Worm (Caenorhabditis elegans) whole organism, L4 larva: ENCODE measurements around the gene slc-25A18.1.

ENCODE experiments used
- F44E2.7 ChIP-seq: fragments of 200-800 bp; sonication (Bioruptor generic); IDR thresholded peaks from 2 replicates; pipeline ENCODE4 v2.1.2; 2022; ENCODE audit warnings: missing genetic modification characterization, missing compliant biosample characterization
- Y5F2A.4 ChIP-seq: fragments of 200-800 bp; sonication (Bioruptor generic); optimal IDR thresholded peaks from 2 replicates; lab custom pipeline; 2018; ENCODE audit warnings: mild to moderate bottlenecking, missing genetic modification characterization, missing compliant biosample characterization
- ZK337.2 ChIP-seq: fragments of 200-800 bp; sonication (Bioruptor generic); IDR thresholded peaks from 2 replicates; pipeline ENCODE4 v1.3.6; 2022; ENCODE audit warnings: missing genetic modification reagents, missing genetic modification characterization, missing compliant biosample characterization
- ZK546.5 ChIP-seq, 2 experiments: sonication (generic microtip); optimal IDR thresholded peaks; 2 replicates each; lab custom pipeline; 2017; ENCODE audit warnings: missing biosample characterization in 2 of 2, missing genetic modification characterization in 2 of 2
- aha-1 ChIP-seq: fragments of 150-350 bp; peaks from one replicate; lab custom pipeline; 2014; ENCODE audit warnings: missing biosample characterization, missing genetic modification characterization
- ama-1 ChIP-seq: fragments of 150-350 bp; optimal IDR thresholded peaks from 2 replicates; lab custom pipeline; 2014; ENCODE audit warnings: inconsistent platforms, mixed read lengths
- arid-1 ChIP-seq: fragments of 200-800 bp; sonication (Bioruptor generic); conservative IDR thresholded peaks from 2 replicates; pipeline ENCODE4 v1.3.6; 2022; ENCODE audit warnings: missing genetic modification reagents, missing genetic modification characterization, missing compliant biosample characterization
- attf-4 ChIP-seq: sonication (generic microtip); optimal IDR thresholded peaks from 3 replicates; lab custom pipeline; 2017; ENCODE audit warnings: missing biosample characterization, missing genetic modification characterization
- ceh-32 ChIP-seq: sonication (generic microtip); optimal IDR thresholded peaks from 2 replicates; lab custom pipeline; 2016; ENCODE audit warnings: mild to moderate bottlenecking, missing genetic modification characterization, missing compliant biosample characterization; ENCODE audit not compliant: poor library complexity
- ceh-44 ChIP-seq: fragments of 200-800 bp; sonication (Bioruptor generic); IDR thresholded peaks from 2 replicates; pipeline ENCODE4 v1.3.6; 2022; ENCODE audit warnings: missing genetic modification reagents, missing genetic modification characterization, missing compliant biosample characterization
- ceh-62 ChIP-seq: sonication (generic microtip); optimal IDR thresholded peaks from 2 replicates; lab custom pipeline; 2017; ENCODE audit warnings: missing biosample characterization, missing genetic modification characterization
- ctbp-1 ChIP-seq: fragments of 200-800 bp; sonication (Bioruptor generic); IDR thresholded peaks from 2 replicates; pipeline ENCODE4 v1.3.6; 2022; ENCODE audit warnings: missing genetic modification reagents, missing genetic modification characterization, missing compliant biosample characterization
- daf-12 ChIP-seq: fragments of 150-350 bp; optimal IDR thresholded peaks from 2 replicates; lab custom pipeline; 2014; ENCODE audit warnings: missing biosample characterization, missing genetic modification reagents, missing genetic modification characterization
- daf-16 ChIP-seq, 3 experiments: sonication (generic microtip); optimal IDR thresholded peaks; 2 replicates each; lab custom pipeline; 2016 to 2017; ENCODE audit warnings: missing genetic modification characterization in 3 of 3, missing genetic modification reagents in 3 of 3, mild to moderate bottlenecking in 2 of 3, missing compliant biosample characterization in 2 of 3, missing biosample characterization in 1 of 3, moderate library complexity in 1 of 3
- daf-19 ChIP-seq: fragments of 200-800 bp; sonication (Bioruptor generic); conservative IDR thresholded peaks from 2 replicates; pipeline ENCODE4 v1.3.6; 2022; ENCODE audit warnings: missing genetic modification characterization, missing compliant biosample characterization
- daf-8 ChIP-seq: fragments of 200-800 bp; sonication (Bioruptor generic); IDR thresholded peaks from 2 replicates; pipeline ENCODE4 v1.3.6; 2022; ENCODE audit warnings: missing genetic modification characterization, missing compliant biosample characterization
- dmd-6 ChIP-seq: fragments of 200-800 bp; sonication (Bioruptor generic); IDR thresholded peaks from 2 replicates; pipeline ENCODE4 v1.3.6; 2022; ENCODE audit warnings: missing genetic modification reagents, missing genetic modification characterization, missing compliant biosample characterization
- dmd-8 ChIP-seq: fragments of 200-800 bp; sonication (Bioruptor generic); IDR thresholded peaks from 2 replicates; pipeline ENCODE4 v1.3.6; 2022; ENCODE audit warnings: missing genetic modification characterization, missing compliant biosample characterization
- dve-1 ChIP-seq: sonication (generic microtip); optimal IDR thresholded peaks from 2 replicates; lab custom pipeline; 2017; ENCODE audit warnings: antibody characterized with exemption, mild to moderate bottlenecking, missing genetic modification characterization, missing compliant biosample characterization; ENCODE audit not compliant: insufficient read depth
- hif-1 ChIP-seq, 2 experiments: sonication (generic microtip); optimal IDR thresholded peaks; 2 replicates each; lab custom pipeline; 2016 to 2017; ENCODE audit warnings: missing compliant biosample characterization in 2 of 2, missing genetic modification characterization in 2 of 2, missing genetic modification reagents in 2 of 2, missing genotype in 2 of 2, mild to moderate bottlenecking in 1 of 2
- hlh-11 ChIP-seq: fragments of 200-800 bp; sonication (Bioruptor generic); optimal IDR thresholded peaks from 2 replicates; lab custom pipeline; 2018; ENCODE audit warnings: mild to moderate bottlenecking, missing genetic modification characterization, missing compliant biosample characterization
- jun-1 ChIP-seq: fragments of 150-350 bp; optimal IDR thresholded peaks from 2 replicates; lab custom pipeline; 2014; ENCODE audit warnings: missing biosample characterization, missing genetic modification reagents, missing genetic modification characterization
- lim-7 ChIP-seq: fragments of 200-800 bp; sonication (Bioruptor generic); IDR thresholded peaks from 2 replicates; pipeline ENCODE4 v1.3.6; 2022; ENCODE audit warnings: missing genetic modification characterization, missing compliant biosample characterization
- lin-15B ChIP-seq: fragments of 150-350 bp; sonication (generic microtip); optimal IDR thresholded peaks from 3 replicates; lab custom pipeline; 2014; ENCODE audit warnings: missing biosample characterization, missing genetic modification characterization
- lin-38 ChIP-seq: fragments of 200-800 bp; sonication (Bioruptor generic); IDR thresholded peaks from 2 replicates; pipeline ENCODE4 v1.3.6; 2022; ENCODE audit warnings: missing genetic modification reagents, missing genetic modification characterization, missing compliant biosample characterization
- lir-3 ChIP-seq: sonication (generic microtip); optimal IDR thresholded peaks from 2 replicates; lab custom pipeline; 2016; ENCODE audit warnings: mild to moderate bottlenecking, missing genetic modification characterization, missing compliant biosample characterization
- mdt-29 ChIP-seq: fragments of 200-800 bp; sonication (Bioruptor generic); IDR thresholded peaks from 2 replicates; pipeline ENCODE4 v1.3.6; 2022; ENCODE audit warnings: missing genetic modification reagents, missing genetic modification characterization, missing compliant biosample characterization
- mep-1 ChIP-seq: fragments of 150-350 bp; sonication (generic microtip); optimal IDR thresholded peaks from 3 replicates; lab custom pipeline; 2014; ENCODE audit warnings: missing biosample characterization, missing genetic modification characterization
- mxl-2 ChIP-seq: fragments of 200-800 bp; sonication (Bioruptor generic); conservative IDR thresholded peaks from 2 replicates; pipeline ENCODE4 v1.3.6; 2022; ENCODE audit warnings: missing genetic modification reagents, missing genetic modification characterization, missing compliant biosample characterization
- mxl-3 ChIP-seq: fragments of 200-800 bp; sonication (Bioruptor generic); optimal IDR thresholded peaks from 2 replicates; lab custom pipeline; 2018; ENCODE audit warnings: mild to moderate bottlenecking, missing genetic modification characterization, missing compliant biosample characterization
- nhr-102 ChIP-seq: sonication (generic microtip); optimal IDR thresholded peaks from 2 replicates; lab custom pipeline; 2016; ENCODE audit warnings: mild to moderate bottlenecking, missing genetic modification characterization, moderate library complexity, missing compliant biosample characterization
- nhr-11 ChIP-seq: fragments of 150-350 bp; optimal IDR thresholded peaks from 2 replicates; lab custom pipeline; 2014; ENCODE audit warnings: missing biosample characterization, missing genetic modification characterization
- nhr-111 ChIP-seq: fragments of 200-800 bp; sonication (Bioruptor generic); optimal IDR thresholded peaks from 2 replicates; lab custom pipeline; 2018; ENCODE audit warnings: mild to moderate bottlenecking, missing genetic modification characterization, missing compliant biosample characterization
- nhr-237 ChIP-seq: sonication (generic microtip); optimal IDR thresholded peaks from 2 replicates; lab custom pipeline; 2017; ENCODE audit warnings: missing biosample characterization, missing genetic modification characterization
- nhr-41 ChIP-seq: fragments of 200-800 bp; sonication (Bioruptor generic); IDR thresholded peaks from 2 replicates; pipeline ENCODE4 v1.3.6; 2022; ENCODE audit warnings: missing genetic modification reagents, missing genetic modification characterization, missing compliant biosample characterization
- nhr-42 ChIP-seq: fragments of 200-800 bp; sonication (Bioruptor generic); IDR thresholded peaks from 2 replicates; pipeline ENCODE4 v1.3.6; 2022; ENCODE audit warnings: missing genetic modification characterization, missing compliant biosample characterization
- nhr-48 ChIP-seq: sonication (generic microtip); optimal IDR thresholded peaks from 2 replicates; lab custom pipeline; 2016; ENCODE audit warnings: mild to moderate bottlenecking, missing genetic modification characterization, missing compliant biosample characterization
- nhr-6 ChIP-seq: fragments of 150-350 bp; optimal IDR thresholded peaks from 2 replicates; lab custom pipeline; 2014; ENCODE audit warnings: missing biosample characterization, missing genetic modification characterization
- pqm-1 ChIP-seq: sonication (generic microtip); optimal IDR thresholded peaks from 2 replicates; lab custom pipeline; 2017; ENCODE audit warnings: missing biosample characterization, missing genetic modification characterization
- rbr-2 ChIP-seq: sonication (generic microtip); optimal IDR thresholded peaks from 2 replicates; lab custom pipeline; 2016; ENCODE audit warnings: missing genotype, missing genetic modification characterization, missing compliant biosample characterization
- set-16 ChIP-seq: fragments of 200-800 bp; sonication (Bioruptor generic); IDR thresholded peaks from 2 replicates; pipeline ENCODE4 v1.3.6; 2022; ENCODE audit warnings: missing genetic modification reagents, missing genetic modification characterization, missing compliant biosample characterization
- spr-1 ChIP-seq: sonication (generic microtip); optimal IDR thresholded peaks from 2 replicates; lab custom pipeline; 2016; ENCODE audit warnings: mild to moderate bottlenecking, missing genetic modification characterization, missing compliant biosample characterization
- spr-3 ChIP-seq: fragments of 200-800 bp; sonication (Bioruptor generic); optimal IDR thresholded peaks from 2 replicates; lab custom pipeline; 2018; ENCODE audit warnings: mild to moderate bottlenecking, missing genetic modification characterization, missing compliant biosample characterization
- zag-1 ChIP-seq: fragments of 150-350 bp; optimal IDR thresholded peaks from 2 replicates; lab custom pipeline; 2014; ENCODE audit warnings: missing biosample characterization, missing genetic modification characterization
- zfp-2 ChIP-seq: sonication (generic microtip); optimal IDR thresholded peaks from 2 replicates; lab custom pipeline; 2016; ENCODE audit warnings: mild to moderate bottlenecking, missing genetic modification characterization, missing compliant biosample characterization
- zip-2 ChIP-seq: fragments of 150-350 bp; optimal IDR thresholded peaks from 2 replicates; lab custom pipeline; 2014; ENCODE audit warnings: missing biosample characterization, missing genetic modification characterization
- ztf-11 ChIP-seq: fragments of 150-350 bp; optimal IDR thresholded peaks from 2 replicates; lab custom pipeline; 2014; ENCODE audit warnings: missing biosample characterization, missing genetic modification characterization

Gene slc-25A18.1

DNA sequence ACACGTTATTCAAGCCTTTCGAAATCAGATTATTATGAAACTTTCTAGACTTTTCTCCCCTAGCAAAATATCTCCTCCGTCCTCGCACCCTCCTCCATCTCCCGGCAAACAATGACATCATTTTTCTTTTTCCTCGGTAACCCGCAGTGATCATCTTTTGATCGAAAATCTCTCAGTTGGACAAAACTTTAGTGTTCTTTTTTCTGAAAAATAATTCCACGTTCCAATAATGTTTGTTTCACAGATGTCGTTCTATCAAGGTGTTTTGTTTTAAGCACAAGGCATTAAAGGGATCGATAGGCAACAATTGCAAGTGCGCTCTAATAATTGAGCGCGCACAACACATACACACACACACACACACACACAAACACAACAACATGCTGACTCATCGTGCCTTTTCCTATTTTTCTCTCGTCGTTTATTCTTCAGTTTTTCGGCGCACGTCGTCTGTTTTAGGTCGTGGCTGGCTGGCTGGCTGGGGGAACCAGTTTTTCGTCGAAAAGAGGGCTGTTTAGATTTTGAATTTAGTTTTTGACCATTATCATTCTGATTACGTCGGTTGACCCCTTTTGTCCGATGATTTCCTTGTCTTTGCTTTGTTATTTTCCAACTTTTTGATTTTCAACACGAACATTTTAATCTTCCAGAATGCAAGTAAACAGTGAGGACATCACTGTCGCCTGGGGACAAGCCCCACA is 28.1 kb downstream of the slc-25A18.1 start, which contains the start of gene F20D1.3 (continued):
- TF ChIP-seq attf-4 (tag; lab: Kevin White, UChicago) = no peak
- TF ChIP-seq zip-2 (tag; lab: Kevin White, UChicago) = no peak
- TF ChIP-seq nhr-111 (GFP tag; lab: Kevin White, UChicago) = no peak
- peak; percentile 38 for TF ChIP-seq nhr-11 (tag; lab: Kevin White, UChicago)
- TF ChIP-seq F44E2.7 = no peak
- TF ChIP-seq ceh-62 (tag; lab: Kevin White, UChicago) = no peak
- TF ChIP-seq ceh-32 (tag; lab: Kevin White, UChicago) = no peak
- TF ChIP-seq zag-1 = no peak
- TF ChIP-seq ctbp-1 (GFP tag; lab: Robert Waterston, UW) = no peak
- peak; percentile 59 for TF ChIP-seq rbr-2
- TF ChIP-seq ZK546.5 (tag; optimal IDR thresholded peaks at IDR 0.05; lab: Kevin White, UChicago) = no peak
- peak; percentile 60 for TF ChIP-seq jun-1
- no peak for TF ChIP-seq daf-19 (GFP tag; lab: Robert Waterston, UW)
- TF ChIP-seq spr-3 (GFP tag; lab: Kevin White, UChicago) = no peak

DNA sequence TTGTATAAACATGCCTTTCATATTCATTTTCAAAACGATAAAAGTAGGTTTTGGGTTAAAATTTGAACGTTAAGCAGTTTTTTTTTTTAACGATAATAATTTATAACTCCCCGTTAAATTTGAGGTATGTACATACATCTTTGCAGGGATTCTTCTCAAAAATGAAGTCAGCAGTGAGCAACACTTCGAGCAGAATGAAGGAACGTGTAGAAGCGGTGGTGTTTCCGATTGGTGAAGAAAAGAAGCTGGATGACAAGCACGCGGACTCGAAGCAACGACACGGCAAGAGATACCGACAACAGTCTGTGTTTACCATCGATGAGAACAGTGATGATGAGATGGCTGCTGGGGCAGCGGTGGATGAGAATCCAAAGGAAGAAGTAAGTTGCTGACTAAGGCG is 30.7 kb downstream of the slc-25A18.1 start:
- TF ChIP-seq nhr-111 (GFP tag; lab: Kevin White, UChicago) (no peak), ceh-44 (no peak), hif-1 (tag; optimal IDR thresholded peaks at IDR 0.05; lab: Kevin White, UChicago) (no peak), lir-3 (tag; lab: Kevin White, UChicago) (no peak), nhr-42 (GFP tag; lab: Robert Waterston, UW) (no peak), Y5F2A.4 (GFP tag; lab: Kevin White, UChicago) (no peak)

DNA sequence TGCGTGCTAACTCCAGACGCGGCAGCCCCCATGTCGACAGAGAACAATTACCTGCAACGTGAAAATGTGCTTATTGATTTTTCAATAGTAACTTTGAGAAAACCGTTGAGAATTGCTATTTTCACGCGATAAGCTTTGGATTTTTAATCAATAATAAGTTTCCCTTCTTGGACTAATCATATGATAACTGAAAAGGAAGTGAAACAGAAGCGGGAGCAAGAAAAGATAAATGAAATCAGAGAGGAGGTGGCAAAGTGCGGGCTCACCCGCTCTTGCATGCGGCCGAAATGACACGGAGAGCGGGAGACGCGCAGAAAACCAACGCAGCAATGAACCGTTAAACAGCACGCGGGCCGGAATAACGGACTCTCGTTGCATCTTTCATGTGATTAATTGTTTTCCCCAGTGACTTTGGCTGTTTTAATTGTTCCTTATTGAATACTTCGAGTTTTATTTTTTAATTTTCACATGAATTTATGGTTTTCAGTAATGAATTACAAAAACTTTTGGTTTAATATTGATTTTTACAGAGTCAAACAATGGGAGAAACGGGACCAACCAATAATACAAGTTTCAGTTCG is 33.4 kb downstream of the slc-25A18.1 start, which contains the start of the genes flwr-1 and tbc-1:
Gene flwr-1, minus strand, starts transcription at position 51 of the 581 bp plus-strand sequence.
Gene tbc-1, plus strand, starts transcription at position 531 of the 581 bp plus-strand sequence.
- TF ChIP-seq Y5F2A.4 (GFP tag; lab: Kevin White, UChicago) (no peak), daf-8 (GFP tag; lab: Robert Waterston, UW) (no peak), daf-16 (GFP tag; optimal IDR thresholded peaks at IDR 0.05; lab: Kevin White, UChicago) (no peak), daf-16 (tag; optimal IDR thresholded peaks at IDR 0.05; lab: Kevin White, UChicago) (peak; percentile 41), lin-38 (GFP tag; lab: Robert Waterston, UW) (no peak), mep-1 (tag; lab: Kevin White, UChicago) (no peak), hlh-11 (peak; percentile 47), ZK546.5 (tag; optimal IDR thresholded peaks at IDR 0.05; lab: Kevin White, UChicago) (no peak), nhr-102 (no peak), daf-12 (no peak), nhr-6 (tag; lab: Kevin White, UChicago) (no peak), set-16 (GFP tag; lab: Robert Waterston, UW) (0 out of 2 replicates have a peak, but pooled peaks have one; percentile 13), mxl-3 (peak; percentile 1), nhr-237 (tag; lab: Kevin White, UChicago) (no peak), mxl-2 (GFP tag; lab: Robert Waterston, UW) (no peak), spr-1 (tag; lab: Kevin White, UChicago) (no peak), ztf-11 (tag; lab: Kevin White, UChicago) (no peak), ama-1 (lab: Kevin White, UChicago) (no peak), nhr-41 (GFP tag; lab: Robert Waterston, UW) (no peak), lim-7 (GFP tag; lab: Robert Waterston, UW) (no peak), lin-15B (tag; lab: Kevin White, UChicago) (no peak), arid-1 (no peak), mdt-29 (no peak), pqm-1 (tag; lab: Kevin White, UChicago) (peak; percentile 29), dve-1 (tag; lab: Kevin White, UChicago) (peak; percentile 47), nhr-11 (tag; lab: Kevin White, UChicago) (no peak), nhr-48 (no peak), zfp-2 (no peak), dmd-6 (GFP tag; lab: Robert Waterston, UW) (peak; percentile 51), ZK337.2 (no peak), dmd-8 (GFP tag; lab: Robert Waterston, UW) (no peak), aha-1 (tag; lab: Kevin White, UChicago) (no peak)
